Worm (Caenorhabditis elegans) whole organism, L4 larva: ENCODE results near the gene sre-40.

ENCODE experiments used
- D1046.2 ChIP-seq: fragments of 200-800 bp; sonication (Bioruptor generic); IDR thresholded peaks from 2 replicates; pipeline ENCODE4 v1.3.6; 2022; ENCODE audit warnings: missing genetic modification characterization, missing compliant biosample characterization
- T26A8.4 ChIP-seq: fragments of 200-800 bp; sonication (Bioruptor generic); IDR thresholded peaks from 2 replicates; pipeline ENCODE4 v1.3.6; 2022; ENCODE audit warnings: missing genetic modification characterization, missing compliant biosample characterization
- ZK337.2 ChIP-seq: fragments of 200-800 bp; sonication (Bioruptor generic); IDR thresholded peaks from 2 replicates; pipeline ENCODE4 v1.3.6; 2022; ENCODE audit warnings: missing genetic modification reagents, missing genetic modification characterization, missing compliant biosample characterization
- aha-1 ChIP-seq: fragments of 150-350 bp; peaks from one replicate; lab custom pipeline; 2014; ENCODE audit warnings: missing biosample characterization, missing genetic modification characterization
- arid-1 ChIP-seq: fragments of 200-800 bp; sonication (Bioruptor generic); conservative IDR thresholded peaks from 2 replicates; pipeline ENCODE4 v1.3.6; 2022; ENCODE audit warnings: missing genetic modification reagents, missing genetic modification characterization, missing compliant biosample characterization
- ceh-28 ChIP-seq: fragments of 150-350 bp; optimal IDR thresholded peaks from 2 replicates; lab custom pipeline; 2014; ENCODE audit warnings: missing biosample characterization, missing genetic modification reagents, missing genetic modification characterization
- ceh-62 ChIP-seq: sonication (generic microtip); optimal IDR thresholded peaks from 2 replicates; lab custom pipeline; 2017; ENCODE audit warnings: missing biosample characterization, missing genetic modification characterization
- ceh-82 ChIP-seq: sonication (generic microtip); optimal IDR thresholded peaks from 2 replicates; lab custom pipeline; 2017; ENCODE audit warnings: missing biosample characterization, missing genetic modification characterization
- daf-12 ChIP-seq: fragments of 150-350 bp; optimal IDR thresholded peaks from 2 replicates; lab custom pipeline; 2014; ENCODE audit warnings: missing biosample characterization, missing genetic modification reagents, missing genetic modification characterization
- daf-16 ChIP-seq, 3 experiments: sonication (generic microtip); optimal IDR thresholded peaks; 2 replicates each; lab custom pipeline; 2016 to 2017; ENCODE audit warnings: missing genetic modification characterization in 3 of 3, missing genetic modification reagents in 3 of 3, mild to moderate bottlenecking in 2 of 3, missing compliant biosample characterization in 2 of 3, missing biosample characterization in 1 of 3, moderate library complexity in 1 of 3
- dmd-6 ChIP-seq: fragments of 200-800 bp; sonication (Bioruptor generic); IDR thresholded peaks from 2 replicates; pipeline ENCODE4 v1.3.6; 2022; ENCODE audit warnings: missing genetic modification reagents, missing genetic modification characterization, missing compliant biosample characterization
- dmd-9 ChIP-seq: fragments of 200-800 bp; sonication (Bioruptor generic); IDR thresholded peaks from 2 replicates; pipeline ENCODE4 v1.3.6; 2022; ENCODE audit warnings: missing genetic modification reagents, missing genetic modification characterization, missing compliant biosample characterization
- egl-27 ChIP-seq: sonication (generic microtip); optimal IDR thresholded peaks from 3 replicates; lab custom pipeline; 2017; ENCODE audit warnings: missing biosample characterization, missing genetic modification reagents, missing genetic modification characterization
- egl-43 ChIP-seq: fragments of 200-800 bp; sonication (Bioruptor generic); IDR thresholded peaks from 2 replicates; pipeline ENCODE4 v1.3.6; 2022; ENCODE audit warnings: missing genetic modification reagents, missing genetic modification characterization, missing compliant biosample characterization
- jun-1 ChIP-seq: fragments of 150-350 bp; optimal IDR thresholded peaks from 2 replicates; lab custom pipeline; 2014; ENCODE audit warnings: missing biosample characterization, missing genetic modification reagents, missing genetic modification characterization
- lin-1 ChIP-seq: fragments of 200-800 bp; sonication (Bioruptor generic); IDR thresholded peaks from 2 replicates; pipeline ENCODE4 v1.3.6; 2022; ENCODE audit warnings: missing genetic modification reagents, missing genetic modification characterization, missing compliant biosample characterization
- lin-13 ChIP-seq: fragments of 150-350 bp; optimal IDR thresholded peaks from 2 replicates; lab custom pipeline; 2014; ENCODE audit warnings: missing biosample characterization, missing genetic modification reagents, missing genetic modification characterization
- lin-15B ChIP-seq: fragments of 150-350 bp; sonication (generic microtip); optimal IDR thresholded peaks from 3 replicates; lab custom pipeline; 2014; ENCODE audit warnings: missing biosample characterization, missing genetic modification characterization
- lin-38 ChIP-seq: fragments of 200-800 bp; sonication (Bioruptor generic); IDR thresholded peaks from 2 replicates; pipeline ENCODE4 v1.3.6; 2022; ENCODE audit warnings: missing genetic modification reagents, missing genetic modification characterization, missing compliant biosample characterization
- lir-3 ChIP-seq: sonication (generic microtip); optimal IDR thresholded peaks from 2 replicates; lab custom pipeline; 2016; ENCODE audit warnings: mild to moderate bottlenecking, missing genetic modification characterization, missing compliant biosample characterization
- madf-5 ChIP-seq, 2 experiments: fragments of 200-800 bp; sonication (Bioruptor generic); IDR thresholded peaks; 2 replicates each; pipeline ENCODE4 v1.3.6; 2022; ENCODE audit warnings: missing compliant biosample characterization in 2 of 2, missing genetic modification characterization in 2 of 2
- nhr-10 ChIP-seq: fragments of 150-350 bp; optimal IDR thresholded peaks from 2 replicates; lab custom pipeline; 2014; ENCODE audit warnings: missing biosample characterization, missing genetic modification characterization
- nhr-102 ChIP-seq: sonication (generic microtip); optimal IDR thresholded peaks from 2 replicates; lab custom pipeline; 2016; ENCODE audit warnings: mild to moderate bottlenecking, missing genetic modification characterization, moderate library complexity, missing compliant biosample characterization
- nhr-41 ChIP-seq: fragments of 200-800 bp; sonication (Bioruptor generic); IDR thresholded peaks from 2 replicates; pipeline ENCODE4 v1.3.6; 2022; ENCODE audit warnings: missing genetic modification reagents, missing genetic modification characterization, missing compliant biosample characterization
- nhr-42 ChIP-seq: fragments of 200-800 bp; sonication (Bioruptor generic); IDR thresholded peaks from 2 replicates; pipeline ENCODE4 v1.3.6; 2022; ENCODE audit warnings: missing genetic modification characterization, missing compliant biosample characterization
- nhr-6 ChIP-seq: fragments of 150-350 bp; optimal IDR thresholded peaks from 2 replicates; lab custom pipeline; 2014; ENCODE audit warnings: missing biosample characterization, missing genetic modification characterization
- nhr-77 ChIP-seq: fragments of 150-350 bp; optimal IDR thresholded peaks from 2 replicates; lab custom pipeline; 2014; ENCODE audit warnings: missing biosample characterization, missing genetic modification characterization
- php-3 ChIP-seq: fragments of 200-800 bp; sonication (Bioruptor generic); IDR thresholded peaks from 2 replicates; pipeline ENCODE4 v1.3.6; 2022; ENCODE audit warnings: missing genetic modification reagents, missing genetic modification characterization, missing compliant biosample characterization
- snpc-1.2 ChIP-seq: fragments of 200-800 bp; sonication (Bioruptor generic); IDR thresholded peaks from 2 replicates; pipeline ENCODE4 v1.3.6; 2022; ENCODE audit warnings: missing genetic modification reagents, missing genetic modification characterization, missing compliant biosample characterization
- snpc-4 ChIP-seq: fragments of 150-350 bp; optimal IDR thresholded peaks from 2 replicates; lab custom pipeline; 2014; ENCODE audit warnings: missing biosample characterization, missing genetic modification characterization
- spr-3 ChIP-seq: fragments of 200-800 bp; sonication (Bioruptor generic); optimal IDR thresholded peaks from 2 replicates; lab custom pipeline; 2018; ENCODE audit warnings: mild to moderate bottlenecking, missing genetic modification characterization, missing compliant biosample characterization
- tra-1 ChIP-seq: fragments of 200-800 bp; sonication (Bioruptor generic); IDR thresholded peaks from 2 replicates; pipeline ENCODE4 v1.3.6; 2022; ENCODE audit warnings: missing genetic modification reagents, missing genetic modification characterization, missing compliant biosample characterization
- unc-39 ChIP-seq: sonication (generic microtip); optimal IDR thresholded peaks from 2 replicates; lab custom pipeline; 2017; ENCODE audit warnings: missing biosample characterization, missing genetic modification characterization
- unc-62 ChIP-seq, 3 experiments: fragments of 150-350 bp in 1 of 3; sonication (generic microtip); optimal IDR thresholded peaks in 2 of 3; peaks in 1 of 3; 1 replicate in 1 of 3; 2 replicates in 2 of 3; lab custom pipeline; 2014 to 2017; ENCODE audit warnings: missing biosample characterization in 3 of 3, missing genetic modification characterization in 3 of 3, missing genetic modification reagents in 3 of 3, missing genotype in 1 of 3
- vab-7 ChIP-seq: fragments of 200-800 bp; sonication (Bioruptor generic); IDR thresholded peaks from 2 replicates; pipeline ENCODE4 v1.3.6; 2022; ENCODE audit warnings: missing genetic modification reagents, missing genetic modification characterization, missing compliant biosample characterization
- zfp-2 ChIP-seq: sonication (generic microtip); optimal IDR thresholded peaks from 2 replicates; lab custom pipeline; 2016; ENCODE audit warnings: mild to moderate bottlenecking, missing genetic modification characterization, missing compliant biosample characterization
- zip-11 ChIP-seq: fragments of 200-800 bp; sonication (Bioruptor generic); IDR thresholded peaks from 2 replicates; pipeline ENCODE4 v1.3.6; 2022; ENCODE audit warnings: missing genetic modification characterization, missing compliant biosample characterization
- zip-2 ChIP-seq: fragments of 150-350 bp; optimal IDR thresholded peaks from 2 replicates; lab custom pipeline; 2014; ENCODE audit warnings: missing biosample characterization, missing genetic modification characterization
- ztf-7 ChIP-seq: fragments of 150-350 bp; optimal IDR thresholded peaks from 2 replicates; lab custom pipeline; 2014; ENCODE audit warnings: missing biosample characterization, missing genetic modification characterization

Gene sre-40

ce11 chrII:4661278-4661677, 22.3 kb downstream of the sre-40 start, which contains the start of gene T05A7.13:
T05A7.13 (minus strand) TSS chrII:4661378.
- TF ChIP-seq nhr-10 (no peak), snpc-1.2 (no peak), jun-1 (tag; lab: Kevin White, UChicago) (no peak), ceh-62 (tag; lab: Kevin White, UChicago) (no peak), lin-38 (GFP tag; lab: Robert Waterston, UW) (no peak), arid-1 (GFP tag; lab: Robert Waterston, UW) (no peak), spr-3 (no peak), lin-13 (no peak), unc-39 (tag; lab: Kevin White, UChicago) (no peak), aha-1 (tag; lab: Kevin White, UChicago) (no peak), daf-12 (tag; lab: Kevin White, UChicago) (no peak)

DNA sequence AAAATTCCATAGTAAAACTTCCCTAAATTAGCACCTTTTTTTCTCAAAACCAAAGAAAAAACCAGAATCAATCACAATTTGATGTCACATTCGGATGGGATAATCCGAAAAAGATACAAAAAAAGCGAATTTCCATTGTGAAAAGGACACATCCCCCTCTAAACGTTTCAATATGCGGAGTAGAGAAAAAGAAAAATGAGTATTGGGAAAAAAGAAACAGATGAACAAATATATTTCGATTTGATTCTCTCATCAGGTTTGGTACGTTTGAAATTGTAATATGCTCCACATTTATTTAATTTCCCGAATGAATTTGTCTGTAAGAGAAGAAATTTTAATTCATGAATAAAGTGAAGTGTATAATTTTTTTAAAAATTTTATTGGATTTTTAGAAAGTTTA, 25.3 kb downstream of the sre-40 start:
- no peak for TF ChIP-seq php-3 (GFP tag; lab: Robert Waterston, UW)
- TF ChIP-seq nhr-102 = no peak
- no peak for TF ChIP-seq snpc-4 (tag; lab: Kevin White, UChicago)
- no peak for TF ChIP-seq vab-7 (GFP tag; lab: Robert Waterston, UW)
- no peak for TF ChIP-seq D1046.2 (GFP tag; lab: Robert Waterston, UW)
- TF ChIP-seq zip-2 = no peak
- TF ChIP-seq dmd-9 (GFP tag; lab: Robert Waterston, UW) = no peak
- no peak for TF ChIP-seq ztf-7 (tag; lab: Kevin White, UChicago)
- TF ChIP-seq egl-43 (GFP tag; lab: Robert Waterston, UW) = no peak
- TF ChIP-seq, all 104 proteins: peak for 0

ce11 chrII:4657370-4657769, 26.2 kb downstream of the sre-40 start:
- TF ChIP-seq daf-16 (GFP tag; optimal IDR thresholded peaks at IDR 0.05; lab: Kevin White, UChicago) (no peak), daf-16 (tag; optimal IDR thresholded peaks at IDR 0.05; lab: Kevin White, UChicago) (peak; percentile 83), zfp-2 (no peak), nhr-6 (tag; lab: Kevin White, UChicago) (no peak)

DNA sequence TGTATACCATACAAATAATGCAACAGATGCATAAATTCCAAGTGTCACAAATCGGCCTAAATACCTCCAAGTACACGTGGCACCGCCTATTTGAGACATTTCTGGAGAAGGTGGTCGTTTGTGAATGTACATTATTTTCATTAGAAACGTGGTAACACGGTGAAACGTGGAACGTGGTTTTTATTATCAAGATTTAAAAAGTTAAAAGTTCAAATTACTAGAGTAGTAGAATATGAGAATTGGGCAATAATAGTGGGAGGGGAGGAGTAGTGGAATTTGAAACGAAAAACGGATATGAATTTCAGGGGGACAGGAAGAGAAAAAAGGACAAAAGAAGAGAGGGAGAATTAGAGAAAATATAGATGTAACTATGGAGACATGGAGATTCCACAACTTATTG, 27.8 kb downstream of the sre-40 start, which contains the start of gene fut-6:
TSS of gene fut-6 (minus strand) at position 101 of the 400 bp plus-strand sequence.
- TF ChIP-seq egl-27 = no peak
- no peak for TF ChIP-seq jun-1 (tag; lab: Kevin White, UChicago)
- no peak for TF ChIP-seq D1046.2 (GFP tag; lab: Robert Waterston, UW)
- TF ChIP-seq lir-3 (tag; lab: Kevin White, UChicago) = no peak
- TF ChIP-seq ZK337.2 = no peak
- TF ChIP-seq lin-1 (GFP tag; lab: Robert Waterston, UW) = no peak
- no peak for TF ChIP-seq ceh-82 (tag; lab: Kevin White, UChicago)
- no peak for TF ChIP-seq nhr-42
- TF ChIP-seq zip-11 (GFP tag; lab: Robert Waterston, UW) = no peak
- TF ChIP-seq nhr-41 (GFP tag; lab: Robert Waterston, UW) = no peak

DNA sequence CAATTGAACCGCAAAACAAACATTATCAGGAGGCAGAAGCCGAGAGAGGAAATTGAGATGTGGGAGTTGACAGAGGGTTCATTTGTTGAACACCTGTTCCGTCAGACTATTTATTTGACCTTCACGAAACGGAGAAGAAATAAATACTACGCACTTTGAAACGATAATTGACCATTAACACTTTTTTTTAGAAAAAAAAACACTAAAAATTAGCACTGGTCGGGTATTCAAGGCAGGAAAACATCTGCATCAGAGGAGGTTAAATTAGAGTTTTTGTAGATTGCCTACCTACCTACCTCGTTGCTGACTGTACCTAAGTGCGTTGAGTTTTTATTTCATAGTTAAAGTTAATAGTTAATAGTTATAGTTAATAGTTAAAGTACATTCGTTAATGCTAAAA, 33.5 kb downstream of the sre-40 start:
- TF ChIP-seq zfp-2 = no peak
- TF ChIP-seq nhr-102 = no peak
- peak in 1 of 2 experiments; percentile 97 for TF ChIP-seq unc-62 (GFP tag; optimal IDR thresholded peaks at IDR 0.05 in 1 of 2; lab: Kevin White, UChicago)
- no peak for TF ChIP-seq unc-62 (tag; optimal IDR thresholded peaks at IDR 0.05; lab: Kevin White, UChicago)
- no peak for TF ChIP-seq dmd-6

- TF ChIP-seq nhr-102 (no peak), madf-5 (GFP tag; IDR thresholded peaks at IDR 0.05; lab: Robert Waterston, UW) (no peak), aha-1 (tag; lab: Kevin White, UChicago) (no peak), lin-1 (GFP tag; lab: Robert Waterston, UW) (no peak), T26A8.4 (GFP tag; lab: Robert Waterston, UW) (no peak), lin-13 (no peak), ceh-28 (no peak), arid-1 (GFP tag; lab: Robert Waterston, UW) (no peak), vab-7 (GFP tag; lab: Robert Waterston, UW) (no peak), lin-15B (tag; lab: Kevin White, UChicago) (no peak), tra-1 (no peak), dmd-6 (no peak), nhr-77 (tag; lab: Kevin White, UChicago) (no peak)
- TF ChIP-seq, all 104 proteins: peak for 0
Observed at ce11 chrII:4648785-4649184, 34.8 kb downstream of the sre-40 start, which contains the start of gene lgc-27. lgc-27 (plus strand) TSS chrII:4649085.
